Fruit fly (Drosophila melanogaster): Measurements from ENCODE around the gene CG13299.

dm6 chr3L:6184884-6185438, 47.2 kb downstream of the CG13299 start, which contains the start of the genes D19B and CG43293:
- TF ChIP-seq CG8478 (optimal IDR thresholded peaks at IDR 0.05) = no peak
- TF ChIP-seq usp (GFP tag; optimal IDR thresholded peaks at IDR 0.05) = no peak
- TF ChIP-seq pan (optimal IDR thresholded peaks at IDR 0.05) = peak; percentile 80
- no peak for TF ChIP-seq EcR (GFP tag; optimal IDR thresholded peaks at IDR 0.05)
- TF ChIP-seq Dll (optimal IDR thresholded peaks at IDR 0.05) = no peak

Measured in whole organism.